Worm (Caenorhabditis elegans) whole organism, L4 larva: Measurements from ENCODE around the gene F45E12.5.
A peak's percentile ranks its signal among the peaks of the same experiment; 100 is the strongest.

Experiments
- F26F4.8 ChIP-seq: fragments of 200-800 bp; sonication (Bioruptor generic); conservative IDR thresholded peaks from 2 replicates; pipeline ENCODE4 v1.3.6; 2022; ENCODE audit warnings: missing genetic modification characterization, missing compliant biosample characterization
- F44E2.7 ChIP-seq: fragments of 200-800 bp; sonication (Bioruptor generic); IDR thresholded peaks from 2 replicates; pipeline ENCODE4 v2.1.2; 2022; ENCODE audit warnings: missing genetic modification characterization, missing compliant biosample characterization
- F49E8.2 ChIP-seq: sonication (generic microtip); optimal IDR thresholded peaks from 2 replicates; lab custom pipeline; 2016; ENCODE audit warnings: missing compliant biosample characterization, mild to moderate bottlenecking, missing genetic modification characterization, borderline replicate concordance
- R02D3.7 ChIP-seq: fragments of 150-350 bp; sonication (generic microtip); optimal IDR thresholded peaks from 3 replicates; lab custom pipeline; 2014; ENCODE audit warnings: missing biosample characterization, missing genetic modification characterization
- T20F7.1 ChIP-seq: fragments of 200-800 bp; sonication (Bioruptor generic); optimal IDR thresholded peaks from 2 replicates; lab custom pipeline; 2018; ENCODE audit warnings: mild to moderate bottlenecking, missing genetic modification characterization, missing compliant biosample characterization
- Y105C5A.15 ChIP-seq: fragments of 200-800 bp; sonication (Bioruptor generic); IDR thresholded peaks from 2 replicates; pipeline ENCODE4 v1.3.6; 2022; ENCODE audit warnings: missing genetic modification characterization, missing compliant biosample characterization
- ZK337.2 ChIP-seq: fragments of 200-800 bp; sonication (Bioruptor generic); IDR thresholded peaks from 2 replicates; pipeline ENCODE4 v1.3.6; 2022; ENCODE audit warnings: missing genetic modification reagents, missing genetic modification characterization, missing compliant biosample characterization
- aly-2 ChIP-seq: sonication (generic microtip); optimal IDR thresholded peaks from 2 replicates; lab custom pipeline; 2018; ENCODE audit warnings: missing biosample characterization, missing genetic modification characterization
- ceh-20 ChIP-seq: fragments of 200-800 bp; sonication (Bioruptor generic); IDR thresholded peaks from 2 replicates; pipeline ENCODE4 v1.3.6; 2022; ENCODE audit warnings: missing genetic modification reagents, missing genetic modification characterization, missing compliant biosample characterization
- ceh-32 ChIP-seq: sonication (generic microtip); optimal IDR thresholded peaks from 2 replicates; lab custom pipeline; 2016; ENCODE audit warnings: mild to moderate bottlenecking, missing genetic modification characterization, missing compliant biosample characterization; ENCODE audit not compliant: poor library complexity
- ceh-44 ChIP-seq: fragments of 200-800 bp; sonication (Bioruptor generic); IDR thresholded peaks from 2 replicates; pipeline ENCODE4 v1.3.6; 2022; ENCODE audit warnings: missing genetic modification reagents, missing genetic modification characterization, missing compliant biosample characterization
- daf-12 ChIP-seq: fragments of 150-350 bp; optimal IDR thresholded peaks from 2 replicates; lab custom pipeline; 2014; ENCODE audit warnings: missing biosample characterization, missing genetic modification reagents, missing genetic modification characterization
- daf-16 ChIP-seq, 3 experiments: sonication (generic microtip); optimal IDR thresholded peaks; 2 replicates each; lab custom pipeline; 2016 to 2017; ENCODE audit warnings: missing genetic modification characterization in 3 of 3, missing genetic modification reagents in 3 of 3, mild to moderate bottlenecking in 2 of 3, missing compliant biosample characterization in 2 of 3, missing biosample characterization in 1 of 3, moderate library complexity in 1 of 3
- dmd-8 ChIP-seq: fragments of 200-800 bp; sonication (Bioruptor generic); IDR thresholded peaks from 2 replicates; pipeline ENCODE4 v1.3.6; 2022; ENCODE audit warnings: missing genetic modification characterization, missing compliant biosample characterization
- egl-27 ChIP-seq: sonication (generic microtip); optimal IDR thresholded peaks from 3 replicates; lab custom pipeline; 2017; ENCODE audit warnings: missing biosample characterization, missing genetic modification reagents, missing genetic modification characterization
- egl-43 ChIP-seq: fragments of 200-800 bp; sonication (Bioruptor generic); IDR thresholded peaks from 2 replicates; pipeline ENCODE4 v1.3.6; 2022; ENCODE audit warnings: missing genetic modification reagents, missing genetic modification characterization, missing compliant biosample characterization
- fkh-10 ChIP-seq: fragments of 150-350 bp; optimal IDR thresholded peaks from 2 replicates; lab custom pipeline; 2014; ENCODE audit warnings: missing biosample characterization, missing genetic modification reagents, missing genetic modification characterization
- hmg-1.1 ChIP-seq: fragments of 200-800 bp; sonication (Bioruptor generic); IDR thresholded peaks from 2 replicates; pipeline ENCODE4 v1.3.6; 2022; ENCODE audit warnings: missing genetic modification reagents, missing genetic modification characterization, missing compliant biosample characterization
- lin-39 ChIP-seq: fragments of 150-350 bp; optimal IDR thresholded peaks from 2 replicates; lab custom pipeline; 2014; ENCODE audit warnings: missing biosample characterization, missing genetic modification reagents, missing genetic modification characterization
- mdt-29 ChIP-seq: fragments of 200-800 bp; sonication (Bioruptor generic); IDR thresholded peaks from 2 replicates; pipeline ENCODE4 v1.3.6; 2022; ENCODE audit warnings: missing genetic modification reagents, missing genetic modification characterization, missing compliant biosample characterization
- mxl-2 ChIP-seq: fragments of 200-800 bp; sonication (Bioruptor generic); conservative IDR thresholded peaks from 2 replicates; pipeline ENCODE4 v1.3.6; 2022; ENCODE audit warnings: missing genetic modification reagents, missing genetic modification characterization, missing compliant biosample characterization
- nhr-102 ChIP-seq: sonication (generic microtip); optimal IDR thresholded peaks from 2 replicates; lab custom pipeline; 2016; ENCODE audit warnings: mild to moderate bottlenecking, missing genetic modification characterization, moderate library complexity, missing compliant biosample characterization
- nhr-25 ChIP-seq: sonication (generic microtip); optimal IDR thresholded peaks from 2 replicates; lab custom pipeline; 2017; ENCODE audit warnings: missing genetic modification characterization, mild to moderate bottlenecking, missing compliant biosample characterization, antibody characterized with exemption, moderate library complexity, borderline replicate concordance; ENCODE audit not compliant: insufficient read depth
- nhr-28 ChIP-seq: fragments of 150-350 bp; optimal IDR thresholded peaks from 2 replicates; lab custom pipeline; 2014; ENCODE audit warnings: missing biosample characterization, missing genetic modification characterization
- nhr-41 ChIP-seq: fragments of 200-800 bp; sonication (Bioruptor generic); IDR thresholded peaks from 2 replicates; pipeline ENCODE4 v1.3.6; 2022; ENCODE audit warnings: missing genetic modification reagents, missing genetic modification characterization, missing compliant biosample characterization
- nhr-42 ChIP-seq: fragments of 200-800 bp; sonication (Bioruptor generic); IDR thresholded peaks from 2 replicates; pipeline ENCODE4 v1.3.6; 2022; ENCODE audit warnings: missing genetic modification characterization, missing compliant biosample characterization
- nhr-77 ChIP-seq: fragments of 150-350 bp; optimal IDR thresholded peaks from 2 replicates; lab custom pipeline; 2014; ENCODE audit warnings: missing biosample characterization, missing genetic modification characterization
- pha-4 ChIP-seq, 2 experiments: fragments of 150-350 bp in 1 of 2; fragments of 200-800 bp in 1 of 2; sonication (Bioruptor generic) in 1 of 2; IDR thresholded peaks in 1 of 2; optimal IDR thresholded peaks in 1 of 2; 2 replicates each; pipeline versions ENCODE4 v1.3.6 to Lab custom; 2014 to 2022; ENCODE audit warnings: missing genetic modification characterization in 2 of 2, missing genetic modification reagents in 2 of 2, missing biosample characterization in 1 of 2, missing compliant biosample characterization in 1 of 2
- rbr-2 ChIP-seq: sonication (generic microtip); optimal IDR thresholded peaks from 2 replicates; lab custom pipeline; 2016; ENCODE audit warnings: missing genotype, missing genetic modification characterization, missing compliant biosample characterization
- saeg-2 ChIP-seq: fragments of 200-800 bp; sonication (Bioruptor generic); IDR thresholded peaks from 2 replicates; pipeline ENCODE4 v1.3.6; 2022; ENCODE audit warnings: missing genetic modification reagents, missing genetic modification characterization, missing compliant biosample characterization
- set-16 ChIP-seq: fragments of 200-800 bp; sonication (Bioruptor generic); IDR thresholded peaks from 2 replicates; pipeline ENCODE4 v1.3.6; 2022; ENCODE audit warnings: missing genetic modification reagents, missing genetic modification characterization, missing compliant biosample characterization
- skn-1 ChIP-seq: fragments of 150-350 bp; optimal IDR thresholded peaks from 2 replicates; lab custom pipeline; 2014; ENCODE audit warnings: missing biosample characterization, missing genetic modification characterization
- tra-1 ChIP-seq: fragments of 200-800 bp; sonication (Bioruptor generic); IDR thresholded peaks from 2 replicates; pipeline ENCODE4 v1.3.6; 2022; ENCODE audit warnings: missing genetic modification reagents, missing genetic modification characterization, missing compliant biosample characterization
- vab-7 ChIP-seq: fragments of 200-800 bp; sonication (Bioruptor generic); IDR thresholded peaks from 2 replicates; pipeline ENCODE4 v1.3.6; 2022; ENCODE audit warnings: missing genetic modification reagents, missing genetic modification characterization, missing compliant biosample characterization
- zfp-3 ChIP-seq: fragments of 200-800 bp; sonication (Bioruptor generic); conservative IDR thresholded peaks from 2 replicates; pipeline ENCODE4 v1.3.6; 2022; ENCODE audit warnings: missing genetic modification reagents, missing genetic modification characterization, missing compliant biosample characterization
- zip-11 ChIP-seq: fragments of 200-800 bp; sonication (Bioruptor generic); IDR thresholded peaks from 2 replicates; pipeline ENCODE4 v1.3.6; 2022; ENCODE audit warnings: missing genetic modification characterization, missing compliant biosample characterization

The F45E12.5 gene

ce11 chrII:7319471-7319870 is 9.6 kb upstream of the F45E12.5 start (continued):
- TF ChIP-seq zfp-3 (GFP tag; lab: Robert Waterston, UW), result 0 out of 2 replicates have a peak, but pooled peaks have one; percentile 43
- TF ChIP-seq Y105C5A.15 (GFP tag; lab: Robert Waterston, UW), result no peak
- TF ChIP-seq F49E8.2 (tag; lab: Kevin White, UChicago), result no peak
- no peak for TF ChIP-seq skn-1 (tag; lab: Kevin White, UChicago)
- 0 out of 2 replicates have a peak, but pooled peaks have one; percentile 41 for TF ChIP-seq F26F4.8 (GFP tag; lab: Robert Waterston, UW)
- no peak for TF ChIP-seq nhr-25 (tag; lab: Kevin White, UChicago)
- TF ChIP-seq nhr-77, result no peak
- TF ChIP-seq F44E2.7 (GFP tag; lab: Robert Waterston, UW), result no peak
- TF ChIP-seq mxl-2, result no peak
- peak; percentile 77; the same call in 1 of the 2 replicates for TF ChIP-seq egl-43 (GFP tag; lab: Robert Waterston, UW)
- 0 out of 2 replicates have a peak, but pooled peaks have one; percentile 35 for TF ChIP-seq ceh-20 (GFP tag; lab: Robert Waterston, UW)
- no peak for TF ChIP-seq T20F7.1 (GFP tag; lab: Kevin White, UChicago)
- TF ChIP-seq ceh-44, result no peak
- TF ChIP-seq R02D3.7 (tag; lab: Kevin White, UChicago), result no peak
- TF ChIP-seq daf-16 (GFP tag; optimal IDR thresholded peaks at IDR 0.05; lab: Kevin White, UChicago), result peak in 1 of 2 experiments; percentile 55
- no peak for TF ChIP-seq daf-16 (tag; optimal IDR thresholded peaks at IDR 0.05; lab: Kevin White, UChicago)
- TF ChIP-seq nhr-28 (tag; lab: Kevin White, UChicago), result no peak
- TF ChIP-seq nhr-42 (GFP tag; lab: Robert Waterston, UW), result peak; percentile 74
- no peak for TF ChIP-seq saeg-2 (GFP tag; lab: Robert Waterston, UW)
- no peak for TF ChIP-seq egl-27 (tag; lab: Kevin White, UChicago)
- no peak for TF ChIP-seq aly-2

- no peak for TF ChIP-seq fkh-10 (GFP tag; lab: Kevin White, UChicago)
- no peak for TF ChIP-seq rbr-2 (tag; lab: Kevin White, UChicago)
- TF ChIP-seq zip-11 (GFP tag; lab: Robert Waterston, UW), result no peak
- no peak for TF ChIP-seq dmd-8 (GFP tag; lab: Robert Waterston, UW)
- TF ChIP-seq tra-1 (GFP tag; lab: Robert Waterston, UW), result no peak
- TF ChIP-seq lin-39 (tag; lab: Kevin White, UChicago), result no peak
- no peak for TF ChIP-seq pha-4 (GFP tag; IDR thresholded peaks at IDR 0.05; lab: Robert Waterston, UW)
- TF ChIP-seq pha-4 (tag; optimal IDR thresholded peaks at IDR 0.05; lab: Kevin White, UChicago), result no peak
- no peak for TF ChIP-seq ceh-32 (tag; lab: Kevin White, UChicago)
- no peak for TF ChIP-seq mdt-29 (GFP tag; lab: Robert Waterston, UW)
- no peak for TF ChIP-seq vab-7 (GFP tag; lab: Robert Waterston, UW)
- no peak for TF ChIP-seq ZK337.2 (GFP tag; lab: Robert Waterston, UW)
- no peak for TF ChIP-seq set-16 (GFP tag; lab: Robert Waterston, UW)
- no peak for TF ChIP-seq nhr-25 (tag; lab: Kevin White, UChicago)
These were observed 7.6 kb upstream of the F45E12.5 start, which contains the start of gene F21D12.2 for ce11 chrII:7317468-7317867. Gene F21D12.2 (plus strand): TSS chrII:7317768.

- TF ChIP-seq hmg-1.1 (GFP tag; lab: Robert Waterston, UW), result no peak
- no peak for TF ChIP-seq F49E8.2 (tag; lab: Kevin White, UChicago)
- TF ChIP-seq nhr-102 (tag; lab: Kevin White, UChicago), result no peak
- TF ChIP-seq daf-12, result no peak
- TF ChIP-seq nhr-41 (GFP tag; lab: Robert Waterston, UW), result no peak
These were observed 4.2 kb upstream of the F45E12.5 start, which contains the start of gene F45E12.6 for ce11 chrII:7314083-7314482. Gene F45E12.6 (minus strand): TSS chrII:7314183.
